Worm (Caenorhabditis elegans) whole organism, L4 larva: ENCODE results near the gene ZK757.2.

Experiments
- F37D6.2 ChIP-seq: sonication (generic microtip); optimal IDR thresholded peaks from 2 replicates; lab custom pipeline; 2016; ENCODE audit warnings: mild to moderate bottlenecking, missing genetic modification characterization, missing compliant biosample characterization
- F44E2.7 ChIP-seq: fragments of 200-800 bp; sonication (Bioruptor generic); IDR thresholded peaks from 2 replicates; pipeline ENCODE4 v2.1.2; 2022; ENCODE audit warnings: missing genetic modification characterization, missing compliant biosample characterization
- T20F7.1 ChIP-seq: fragments of 200-800 bp; sonication (Bioruptor generic); optimal IDR thresholded peaks from 2 replicates; lab custom pipeline; 2018; ENCODE audit warnings: mild to moderate bottlenecking, missing genetic modification characterization, missing compliant biosample characterization
- T26A8.4 ChIP-seq: fragments of 200-800 bp; sonication (Bioruptor generic); IDR thresholded peaks from 2 replicates; pipeline ENCODE4 v1.3.6; 2022; ENCODE audit warnings: missing genetic modification characterization, missing compliant biosample characterization
- Y48G9A.11 ChIP-seq: fragments of 200-800 bp; sonication (Bioruptor generic); IDR thresholded peaks from 2 replicates; pipeline ENCODE4 v1.3.6; 2022; ENCODE audit warnings: missing genetic modification reagents, missing genetic modification characterization, missing compliant biosample characterization
- Y75B8A.6 ChIP-seq: fragments of 200-800 bp; sonication (Bioruptor generic); IDR thresholded peaks from 2 replicates; pipeline ENCODE4 v1.3.6; 2022; ENCODE audit warnings: missing genetic modification reagents, missing genetic modification characterization, missing compliant biosample characterization
- aha-1 ChIP-seq: fragments of 150-350 bp; peaks from one replicate; lab custom pipeline; 2014; ENCODE audit warnings: missing biosample characterization, missing genetic modification characterization
- attf-4 ChIP-seq: sonication (generic microtip); optimal IDR thresholded peaks from 3 replicates; lab custom pipeline; 2017; ENCODE audit warnings: missing biosample characterization, missing genetic modification characterization
- ceh-28 ChIP-seq: fragments of 150-350 bp; optimal IDR thresholded peaks from 2 replicates; lab custom pipeline; 2014; ENCODE audit warnings: missing biosample characterization, missing genetic modification reagents, missing genetic modification characterization
- ces-1 ChIP-seq: fragments of 150-350 bp; sonication (generic microtip); optimal IDR thresholded peaks from 4 replicates; lab custom pipeline; 2014; ENCODE audit warnings: missing biosample characterization, missing genetic modification reagents, missing genetic modification characterization
- dmd-6 ChIP-seq: fragments of 200-800 bp; sonication (Bioruptor generic); IDR thresholded peaks from 2 replicates; pipeline ENCODE4 v1.3.6; 2022; ENCODE audit warnings: missing genetic modification reagents, missing genetic modification characterization, missing compliant biosample characterization
- dmd-9 ChIP-seq: fragments of 200-800 bp; sonication (Bioruptor generic); IDR thresholded peaks from 2 replicates; pipeline ENCODE4 v1.3.6; 2022; ENCODE audit warnings: missing genetic modification reagents, missing genetic modification characterization, missing compliant biosample characterization
- dpl-1 ChIP-seq: fragments of 150-350 bp; optimal IDR thresholded peaks from 2 replicates; lab custom pipeline; 2014; ENCODE audit warnings: missing biosample characterization, missing genetic modification reagents, missing genetic modification characterization
- dve-1 ChIP-seq: sonication (generic microtip); optimal IDR thresholded peaks from 2 replicates; lab custom pipeline; 2017; ENCODE audit warnings: antibody characterized with exemption, mild to moderate bottlenecking, missing genetic modification characterization, missing compliant biosample characterization; ENCODE audit not compliant: insufficient read depth
- egl-43 ChIP-seq: fragments of 200-800 bp; sonication (Bioruptor generic); IDR thresholded peaks from 2 replicates; pipeline ENCODE4 v1.3.6; 2022; ENCODE audit warnings: missing genetic modification reagents, missing genetic modification characterization, missing compliant biosample characterization
- fkh-10 ChIP-seq: fragments of 150-350 bp; optimal IDR thresholded peaks from 2 replicates; lab custom pipeline; 2014; ENCODE audit warnings: missing biosample characterization, missing genetic modification reagents, missing genetic modification characterization
- fos-1 ChIP-seq: fragments of 150-350 bp; optimal IDR thresholded peaks from 2 replicates; lab custom pipeline; 2014; ENCODE audit warnings: missing biosample characterization, missing genetic modification characterization
- hlh-11 ChIP-seq: fragments of 200-800 bp; sonication (Bioruptor generic); optimal IDR thresholded peaks from 2 replicates; lab custom pipeline; 2018; ENCODE audit warnings: mild to moderate bottlenecking, missing genetic modification characterization, missing compliant biosample characterization
- jun-1 ChIP-seq: fragments of 150-350 bp; optimal IDR thresholded peaks from 2 replicates; lab custom pipeline; 2014; ENCODE audit warnings: missing biosample characterization, missing genetic modification reagents, missing genetic modification characterization
- lin-1 ChIP-seq: fragments of 200-800 bp; sonication (Bioruptor generic); IDR thresholded peaks from 2 replicates; pipeline ENCODE4 v1.3.6; 2022; ENCODE audit warnings: missing genetic modification reagents, missing genetic modification characterization, missing compliant biosample characterization
- lin-13 ChIP-seq: fragments of 150-350 bp; optimal IDR thresholded peaks from 2 replicates; lab custom pipeline; 2014; ENCODE audit warnings: missing biosample characterization, missing genetic modification reagents, missing genetic modification characterization
- lin-38 ChIP-seq: fragments of 200-800 bp; sonication (Bioruptor generic); IDR thresholded peaks from 2 replicates; pipeline ENCODE4 v1.3.6; 2022; ENCODE audit warnings: missing genetic modification reagents, missing genetic modification characterization, missing compliant biosample characterization
- lsy-2 ChIP-seq, 2 experiments: fragments of 150-350 bp in 1 of 2; sonication (generic microtip) in 1 of 2; optimal IDR thresholded peaks; 2 replicates each; lab custom pipeline; 2014 to 2017; ENCODE audit warnings: missing biosample characterization in 2 of 2, missing genetic modification characterization in 2 of 2
- madf-9 ChIP-seq: fragments of 200-800 bp; sonication (Bioruptor generic); conservative IDR thresholded peaks from 2 replicates; pipeline ENCODE4 v1.3.6; 2022; ENCODE audit warnings: missing genetic modification reagents, missing genetic modification characterization, missing compliant biosample characterization
- mdt-29 ChIP-seq: fragments of 200-800 bp; sonication (Bioruptor generic); IDR thresholded peaks from 2 replicates; pipeline ENCODE4 v1.3.6; 2022; ENCODE audit warnings: missing genetic modification reagents, missing genetic modification characterization, missing compliant biosample characterization
- mep-1 ChIP-seq: fragments of 150-350 bp; sonication (generic microtip); optimal IDR thresholded peaks from 3 replicates; lab custom pipeline; 2014; ENCODE audit warnings: missing biosample characterization, missing genetic modification characterization
- mes-2 ChIP-seq: sonication (generic microtip); optimal IDR thresholded peaks from 2 replicates; lab custom pipeline; 2016; ENCODE audit warnings: missing genotype, mild to moderate bottlenecking, missing genetic modification characterization, missing compliant biosample characterization; ENCODE audit not compliant: poor library complexity, severe bottlenecking
- mxl-3 ChIP-seq: fragments of 200-800 bp; sonication (Bioruptor generic); optimal IDR thresholded peaks from 2 replicates; lab custom pipeline; 2018; ENCODE audit warnings: mild to moderate bottlenecking, missing genetic modification characterization, missing compliant biosample characterization
- nhr-10 ChIP-seq: fragments of 150-350 bp; optimal IDR thresholded peaks from 2 replicates; lab custom pipeline; 2014; ENCODE audit warnings: missing biosample characterization, missing genetic modification characterization
- nhr-102 ChIP-seq: sonication (generic microtip); optimal IDR thresholded peaks from 2 replicates; lab custom pipeline; 2016; ENCODE audit warnings: mild to moderate bottlenecking, missing genetic modification characterization, moderate library complexity, missing compliant biosample characterization
- nhr-111 ChIP-seq: fragments of 200-800 bp; sonication (Bioruptor generic); optimal IDR thresholded peaks from 2 replicates; lab custom pipeline; 2018; ENCODE audit warnings: mild to moderate bottlenecking, missing genetic modification characterization, missing compliant biosample characterization
- nhr-42 ChIP-seq: fragments of 200-800 bp; sonication (Bioruptor generic); IDR thresholded peaks from 2 replicates; pipeline ENCODE4 v1.3.6; 2022; ENCODE audit warnings: missing genetic modification characterization, missing compliant biosample characterization
- nhr-48 ChIP-seq: sonication (generic microtip); optimal IDR thresholded peaks from 2 replicates; lab custom pipeline; 2016; ENCODE audit warnings: mild to moderate bottlenecking, missing genetic modification characterization, missing compliant biosample characterization
- nhr-6 ChIP-seq: fragments of 150-350 bp; optimal IDR thresholded peaks from 2 replicates; lab custom pipeline; 2014; ENCODE audit warnings: missing biosample characterization, missing genetic modification characterization
- nhr-76 ChIP-seq: fragments of 150-350 bp; optimal IDR thresholded peaks from 2 replicates; lab custom pipeline; 2014; ENCODE audit warnings: missing biosample characterization, missing genetic modification characterization
- nhr-77 ChIP-seq: fragments of 150-350 bp; optimal IDR thresholded peaks from 2 replicates; lab custom pipeline; 2014; ENCODE audit warnings: missing biosample characterization, missing genetic modification characterization
- pha-4 ChIP-seq, 2 experiments: fragments of 150-350 bp in 1 of 2; fragments of 200-800 bp in 1 of 2; sonication (Bioruptor generic) in 1 of 2; IDR thresholded peaks in 1 of 2; optimal IDR thresholded peaks in 1 of 2; 2 replicates each; pipeline versions ENCODE4 v1.3.6 to Lab custom; 2014 to 2022; ENCODE audit warnings: missing genetic modification characterization in 2 of 2, missing genetic modification reagents in 2 of 2, missing biosample characterization in 1 of 2, missing compliant biosample characterization in 1 of 2
- php-3 ChIP-seq: fragments of 200-800 bp; sonication (Bioruptor generic); IDR thresholded peaks from 2 replicates; pipeline ENCODE4 v1.3.6; 2022; ENCODE audit warnings: missing genetic modification reagents, missing genetic modification characterization, missing compliant biosample characterization
- rbr-2 ChIP-seq: sonication (generic microtip); optimal IDR thresholded peaks from 2 replicates; lab custom pipeline; 2016; ENCODE audit warnings: missing genotype, missing genetic modification characterization, missing compliant biosample characterization
- sdz-12 ChIP-seq: fragments of 200-800 bp; sonication (Bioruptor generic); optimal IDR thresholded peaks from 2 replicates; lab custom pipeline; 2018; ENCODE audit warnings: mild to moderate bottlenecking, missing genetic modification characterization, missing compliant biosample characterization
- set-16 ChIP-seq: fragments of 200-800 bp; sonication (Bioruptor generic); IDR thresholded peaks from 2 replicates; pipeline ENCODE4 v1.3.6; 2022; ENCODE audit warnings: missing genetic modification reagents, missing genetic modification characterization, missing compliant biosample characterization
- tra-1 ChIP-seq: fragments of 200-800 bp; sonication (Bioruptor generic); IDR thresholded peaks from 2 replicates; pipeline ENCODE4 v1.3.6; 2022; ENCODE audit warnings: missing genetic modification reagents, missing genetic modification characterization, missing compliant biosample characterization
- unc-39 ChIP-seq: sonication (generic microtip); optimal IDR thresholded peaks from 2 replicates; lab custom pipeline; 2017; ENCODE audit warnings: missing biosample characterization, missing genetic modification characterization
- unc-62 ChIP-seq, 3 experiments: fragments of 150-350 bp in 1 of 3; sonication (generic microtip); optimal IDR thresholded peaks in 2 of 3; peaks in 1 of 3; 1 replicate in 1 of 3; 2 replicates in 2 of 3; lab custom pipeline; 2014 to 2017; ENCODE audit warnings: missing biosample characterization in 3 of 3, missing genetic modification characterization in 3 of 3, missing genetic modification reagents in 3 of 3, missing genotype in 1 of 3
- vab-7 ChIP-seq: fragments of 200-800 bp; sonication (Bioruptor generic); IDR thresholded peaks from 2 replicates; pipeline ENCODE4 v1.3.6; 2022; ENCODE audit warnings: missing genetic modification reagents, missing genetic modification characterization, missing compliant biosample characterization
- zag-1 ChIP-seq: fragments of 150-350 bp; optimal IDR thresholded peaks from 2 replicates; lab custom pipeline; 2014; ENCODE audit warnings: missing biosample characterization, missing genetic modification characterization
- ztf-11 ChIP-seq: fragments of 150-350 bp; optimal IDR thresholded peaks from 2 replicates; lab custom pipeline; 2014; ENCODE audit warnings: missing biosample characterization, missing genetic modification characterization

Gene ZK757.2

DNA sequence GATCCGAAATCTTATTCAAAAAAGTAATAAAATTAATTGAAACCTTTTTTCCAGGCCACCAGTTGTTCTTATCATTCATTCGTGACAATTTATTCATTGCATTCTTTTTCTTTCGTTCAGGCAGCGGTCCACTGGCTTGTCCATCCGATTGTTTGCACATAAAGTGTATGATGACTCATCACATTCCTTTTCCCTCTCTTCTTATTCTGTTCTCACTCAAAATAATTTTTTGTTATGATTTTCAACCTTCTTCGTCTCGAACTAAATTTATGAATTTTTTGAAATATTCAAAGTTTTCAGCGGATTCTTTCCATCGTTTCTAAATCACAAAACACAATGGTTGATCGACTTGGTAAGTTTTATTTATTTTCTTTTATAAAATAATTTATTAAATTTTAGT, 48.2 kb downstream of the ZK757.2 start, which contains the start of gene ZK632.12:
ZK632.12 (plus strand) TSS at position 301 of the 400 bp plus-strand sequence.
- no peak for TF ChIP-seq fkh-10 (GFP tag; lab: Kevin White, UChicago)
- TF ChIP-seq Y75B8A.6 (GFP tag; lab: Robert Waterston, UW): no peak
- no peak for TF ChIP-seq lin-38 (GFP tag; lab: Robert Waterston, UW)
- TF ChIP-seq lin-1: no peak
- TF ChIP-seq aha-1 (tag; lab: Kevin White, UChicago): peak; percentile 33
- no peak for TF ChIP-seq attf-4
- peak; percentile 19 for TF ChIP-seq dve-1 (tag; lab: Kevin White, UChicago)
- TF ChIP-seq nhr-6 (tag; lab: Kevin White, UChicago): peak; percentile 48
- no peak for TF ChIP-seq nhr-111 (GFP tag; lab: Kevin White, UChicago)
- TF ChIP-seq mxl-3 (GFP tag; lab: Kevin White, UChicago): no peak
- TF ChIP-seq T26A8.4 (GFP tag; lab: Robert Waterston, UW): no peak
- no peak for TF ChIP-seq lin-13 (GFP tag; lab: Kevin White, UChicago)
- TF ChIP-seq dmd-6 (GFP tag; lab: Robert Waterston, UW): no peak
- TF ChIP-seq hlh-11 (tag; lab: Kevin White, UChicago): no peak
- TF ChIP-seq ceh-28 (tag; lab: Kevin White, UChicago): no peak
- TF ChIP-seq ces-1 (GFP tag; lab: Kevin White, UChicago): no peak
- no peak for TF ChIP-seq mes-2 (tag; lab: Kevin White, UChicago)
- TF ChIP-seq lsy-2 (tag; optimal IDR thresholded peaks at IDR 0.05; lab: Kevin White, UChicago): peak in 1 of 2 experiments; percentile 15
- no peak for TF ChIP-seq F44E2.7 (GFP tag; lab: Robert Waterston, UW)
- TF ChIP-seq set-16 (GFP tag; lab: Robert Waterston, UW): no peak
- TF ChIP-seq unc-62 (GFP tag; optimal IDR thresholded peaks at IDR 0.05 in 1 of 2; lab: Kevin White, UChicago): no peak
- no peak for TF ChIP-seq unc-62 (tag; optimal IDR thresholded peaks at IDR 0.05; lab: Kevin White, UChicago)
- TF ChIP-seq madf-9 (GFP tag; lab: Robert Waterston, UW): no peak
- TF ChIP-seq nhr-102 (tag; lab: Kevin White, UChicago): no peak
- TF ChIP-seq mep-1 (tag; lab: Kevin White, UChicago): no peak
- no peak for TF ChIP-seq pha-4 (GFP tag; IDR thresholded peaks at IDR 0.05; lab: Robert Waterston, UW)
- peak; percentile 20 for TF ChIP-seq pha-4 (tag; optimal IDR thresholded peaks at IDR 0.05; lab: Kevin White, UChicago)
- TF ChIP-seq T20F7.1: no peak

DNA sequence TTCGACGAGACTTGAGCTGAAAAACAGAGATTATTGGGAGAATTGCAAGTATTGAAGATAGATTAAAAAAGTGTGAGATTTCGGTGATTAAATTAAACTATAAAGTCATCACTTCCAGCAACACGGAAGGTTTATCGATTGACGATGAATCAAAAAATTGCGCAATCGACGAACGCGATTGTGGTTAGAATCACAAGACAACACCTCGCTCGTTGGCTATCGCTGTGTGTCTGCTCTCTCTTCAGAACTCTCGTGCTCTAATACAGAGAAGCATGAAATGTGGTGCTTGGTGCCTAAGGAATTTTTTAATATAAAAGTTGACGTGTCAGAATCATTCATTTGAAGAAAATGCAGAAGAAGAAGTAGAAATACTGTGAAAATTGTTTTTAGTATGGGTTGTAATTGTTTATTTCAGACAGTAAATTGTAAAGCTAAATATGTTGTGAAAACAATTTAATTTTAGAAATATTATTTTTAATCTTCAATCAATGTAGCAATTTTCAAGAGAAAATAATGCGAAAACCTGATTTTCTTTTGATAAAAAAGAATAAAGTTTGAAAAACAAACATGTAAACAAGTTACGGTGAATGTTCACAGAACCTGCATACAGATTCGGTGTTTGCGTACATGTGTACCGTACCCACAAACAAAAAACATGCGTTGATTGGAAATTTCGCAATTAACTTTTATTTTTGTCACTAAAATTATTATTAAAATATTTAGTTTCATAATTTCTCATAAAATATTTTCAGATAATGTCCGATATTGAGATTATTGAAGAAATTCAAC, 51.4 kb downstream of the ZK757.2 start, which contains the start of the genes ZK632.10 and ZK632.11:
ZK632.10 (minus strand) TSS at position 560 of the 789 bp plus-strand sequence.
ZK632.11 (plus strand) TSS at position 753 of the 789 bp plus-strand sequence.
- TF ChIP-seq sdz-12 (GFP tag; lab: Kevin White, UChicago): no peak
- no peak for TF ChIP-seq ceh-28 (tag; lab: Kevin White, UChicago)
- TF ChIP-seq unc-39: no peak
- TF ChIP-seq egl-43 (GFP tag; lab: Robert Waterston, UW): no peak
- TF ChIP-seq fos-1 (tag; lab: Kevin White, UChicago): no peak
- no peak for TF ChIP-seq nhr-42
- TF ChIP-seq rbr-2 (tag; lab: Kevin White, UChicago): peak; percentile 6
- peak; percentile 32 for TF ChIP-seq T20F7.1
- no peak for TF ChIP-seq zag-1 (tag; lab: Kevin White, UChicago)
- TF ChIP-seq php-3 (GFP tag; lab: Robert Waterston, UW): no peak
- no peak for TF ChIP-seq nhr-76 (tag; lab: Kevin White, UChicago)
- no peak for TF ChIP-seq mdt-29 (GFP tag; lab: Robert Waterston, UW)
- no peak for TF ChIP-seq ztf-11 (tag; lab: Kevin White, UChicago)
- TF ChIP-seq nhr-77 (tag; lab: Kevin White, UChicago): no peak
- no peak for TF ChIP-seq vab-7 (GFP tag; lab: Robert Waterston, UW)
- 0 out of 2 replicates have a peak, but pooled peaks have one; percentile 7 for TF ChIP-seq lin-1
- TF ChIP-seq lin-13 (GFP tag; lab: Kevin White, UChicago): no peak
- no peak for TF ChIP-seq T26A8.4 (GFP tag; lab: Robert Waterston, UW)
- no peak for TF ChIP-seq Y48G9A.11 (GFP tag; lab: Robert Waterston, UW)
- no peak for TF ChIP-seq dmd-9 (GFP tag; lab: Robert Waterston, UW)
- no peak for TF ChIP-seq jun-1 (tag; lab: Kevin White, UChicago)
- TF ChIP-seq tra-1: no peak
- TF ChIP-seq lsy-2 (tag; optimal IDR thresholded peaks at IDR 0.05; lab: Kevin White, UChicago): peak; percentile 61 to 98
- TF ChIP-seq hlh-11 (tag; lab: Kevin White, UChicago): peak; percentile 26
- no peak for TF ChIP-seq F37D6.2 (tag; lab: Kevin White, UChicago)
- TF ChIP-seq dve-1 (tag; lab: Kevin White, UChicago): peak; percentile 44
- TF ChIP-seq nhr-10 (tag; lab: Kevin White, UChicago): no peak
- TF ChIP-seq nhr-48: no peak
- TF ChIP-seq dpl-1 (GFP tag; lab: Kevin White, UChicago): peak; percentile 40
